Worm (Caenorhabditis elegans): ENCODE measurements around the gene unc-98.

- TF ChIP-seq zip-11 (GFP tag; IDR thresholded peaks at IDR 0.05): no peak
- no peak for TF ChIP-seq ama-1 (optimal IDR thresholded peaks at IDR 0.05)
- TF ChIP-seq lin-1 (GFP tag; IDR thresholded peaks at IDR 0.05): no peak
- no peak for TF ChIP-seq nhr-6 (tag; optimal IDR thresholded peaks at IDR 0.05)
- no peak for TF ChIP-seq nhr-10 (tag; optimal IDR thresholded peaks at IDR 0.05)
- no peak for TF ChIP-seq lin-15B (tag; optimal IDR thresholded peaks at IDR 0.05)
Measured at ce11 chrX:7590756-7591155, 17.3 kb upstream of the unc-98 start.
